Worm (Caenorhabditis elegans): ENCODE results near the gene srw-48.

ce11 chrV:16406357-16406756, 14.4 kb upstream of the srw-48 start:
- no peak for TF ChIP-seq ama-1 (optimal IDR thresholded peaks at IDR 0.05)
- TF ChIP-seq sea-1 (GFP tag; conservative IDR thresholded peaks at IDR 0.05) = no peak
- no peak for TF ChIP-seq ets-7 (tag; optimal IDR thresholded peaks at IDR 0.05)
- TF ChIP-seq tra-4 (tag; optimal IDR thresholded peaks at IDR 0.05) = no peak
- no peak for TF ChIP-seq F13C5.2 (tag; optimal IDR thresholded peaks at IDR 0.05)
- no peak for TF ChIP-seq scrt-1 (GFP tag; IDR thresholded peaks at IDR 0.05)
- no peak for TF ChIP-seq hmg-4 (GFP tag; optimal IDR thresholded peaks at IDR 0.05)
- no peak for TF ChIP-seq tbx-37 (GFP tag; conservative IDR thresholded peaks at IDR 0.05)
- no peak for TF ChIP-seq pes-1 (GFP tag; IDR thresholded peaks at IDR 0.05)
- no peak for TF ChIP-seq flt-1 (GFP tag; IDR thresholded peaks at IDR 0.05)
- TF ChIP-seq ceh-13 (GFP tag; optimal IDR thresholded peaks at IDR 0.05) = no peak
- no peak for TF ChIP-seq B0310.2 (tag; optimal IDR thresholded peaks at IDR 0.05)
